Worm (Caenorhabditis elegans): ENCODE measurements around the gene ZK637.12.

- no peak for TF ChIP-seq blmp-1 (tag; optimal IDR thresholded peaks at IDR 0.05)
- no peak for TF ChIP-seq lin-39 (tag; optimal IDR thresholded peaks at IDR 0.05)
- no peak for TF ChIP-seq F16B12.6 (tag; optimal IDR thresholded peaks at IDR 0.05)
- no peak for TF ChIP-seq nhr-237 (tag; optimal IDR thresholded peaks at IDR 0.05)
- TF ChIP-seq zag-1 (tag; optimal IDR thresholded peaks at IDR 0.05): no peak
Measured at ce11 chrIII:8893464-8893863, 30.6 kb upstream of the ZK637.12 start, which contains the start of gene ZK637.4.

Measured in whole organism, L1 larva.